Worm (Caenorhabditis elegans): ENCODE data around the gene W03B1.5.
A peak's percentile ranks its signal among the peaks of the same experiment; 100 is the strongest.

ce11 chrIV:4360497-4360896, 12.3 kb downstream of the W03B1.5 start, which contains the start of gene F55F10.1:
- TF ChIP-seq lsy-2 (tag; optimal IDR thresholded peaks at IDR 0.05) (no peak), ceh-39 (tag; optimal IDR thresholded peaks at IDR 0.05) (no peak), snpc-4 (tag; optimal IDR thresholded peaks at IDR 0.05) (no peak), unc-62 (GFP tag; optimal IDR thresholded peaks at IDR 0.05) (no peak), lin-32 (GFP tag; optimal IDR thresholded peaks at IDR 0.05) (no peak), nhr-237 (tag; optimal IDR thresholded peaks at IDR 0.05) (no peak), nhr-76 (tag; optimal IDR thresholded peaks at IDR 0.05) (no peak), blmp-1 (tag; optimal IDR thresholded peaks at IDR 0.05) (no peak), pha-4 (tag; optimal IDR thresholded peaks at IDR 0.05) (no peak), mep-1 (tag; optimal IDR thresholded peaks at IDR 0.05) (peak; percentile 53), elt-1 (tag; optimal IDR thresholded peaks at IDR 0.05; ENCODE audit: borderline replicate concordance, insufficient read depth) (no peak), nhr-28 (tag; optimal IDR thresholded peaks at IDR 0.05) (no peak), ham-2 (GFP tag; optimal IDR thresholded peaks at IDR 0.05) (no peak)

All from whole organism, mixed stage, embryonic.